Fruit fly (Drosophila melanogaster) whole organism, embryonic: Measurements from ENCODE around the gene mts.
A peak's percentile ranks its signal among the peaks of the same experiment; 100 is the strongest.

Source experiments
- ATbp ChIP-seq: fragments of 200-800 bp; sonication (Bioruptor generic); optimal IDR thresholded peaks from 2 replicates; lab custom pipeline; 2017; ENCODE audit warnings: missing biosample characterization, mild to moderate bottlenecking, missing genetic modification characterization, missing genetic modification reagents
- Ada2b ChIP-seq: fragments of 200-800 bp; sonication (Bioruptor generic); IDR thresholded peaks from 2 replicates; pipeline ENCODE4 v1.3.6; 2022; ENCODE audit warnings: missing biosample characterization, missing genetic modification characterization
- Asciz ChIP-seq: fragments of 200-800 bp; sonication (Bioruptor generic); optimal IDR thresholded peaks from 2 replicates; lab custom pipeline; 2017; ENCODE audit warnings: missing biosample characterization, mild to moderate bottlenecking, missing genetic modification characterization, missing genetic modification reagents
- Atf6 ChIP-seq: fragments of 200-800 bp; sonication (Bioruptor generic); IDR thresholded peaks from 2 replicates; pipeline ENCODE4 v1.3.6; 2022; ENCODE audit warnings: missing biosample characterization, missing genetic modification characterization
- Bgb ChIP-seq: fragments of 200-800 bp; sonication (Bioruptor generic); IDR thresholded peaks from 2 replicates; pipeline ENCODE4 v1.3.6; 2022; ENCODE audit warnings: missing biosample characterization, missing genetic modification characterization; ENCODE audit not compliant: partially characterized antibody
- CG10366 ChIP-seq: fragments of 200-800 bp; sonication (Bioruptor generic); IDR thresholded peaks from 2 replicates; pipeline ENCODE4 v1.3.6; 2022; ENCODE audit warnings: missing biosample characterization, missing genetic modification characterization
- CG10979 ChIP-seq: fragments of 200-800 bp; sonication (Bioruptor generic); optimal IDR thresholded peaks from 2 replicates; lab custom pipeline; 2018; ENCODE audit warnings: missing biosample characterization, mild to moderate bottlenecking, missing genetic modification characterization, moderate library complexity
- CG11456 ChIP-seq: fragments of 200-800 bp; sonication (Bioruptor generic); IDR thresholded peaks from 3 replicates; pipeline ENCODE4 v1.3.6; 2022; ENCODE audit warnings: missing biosample characterization, missing genetic modification characterization
- CG14710 ChIP-seq: fragments of 200-800 bp; sonication (Bioruptor generic); optimal IDR thresholded peaks from 3 replicates; lab custom pipeline; 2019; ENCODE audit warnings: missing biosample characterization, mild to moderate bottlenecking, missing genetic modification characterization, moderate library complexity
- CG14965 ChIP-seq: fragments of 200-800 bp; sonication (Bioruptor generic); optimal IDR thresholded peaks from 2 replicates; lab custom pipeline; 2016; ENCODE audit warnings: missing biosample characterization, missing genetic modification characterization, borderline replicate concordance
- CG17186 ChIP-seq: fragments of 200-800 bp; sonication (Bioruptor generic); optimal IDR thresholded peaks from 3 replicates; lab custom pipeline; 2017; ENCODE audit warnings: missing biosample characterization, missing genetic modification reagents, missing genetic modification characterization
- CG17802 ChIP-seq: fragments of 200-800 bp; sonication (Bioruptor generic); optimal IDR thresholded peaks from 2 replicates; lab custom pipeline; 2018; ENCODE audit warnings: missing biosample characterization, mild to moderate bottlenecking, missing genetic modification characterization, moderate library complexity
- CG2202 ChIP-seq: fragments of 200-800 bp; sonication (Bioruptor generic); optimal IDR thresholded peaks from 2 replicates; lab custom pipeline; 2018; ENCODE audit warnings: missing biosample characterization, mild to moderate bottlenecking, missing genetic modification characterization
- CG2889 ChIP-seq: fragments of 200-800 bp; sonication (Bioruptor generic); IDR thresholded peaks from 3 replicates; pipeline ENCODE4 v1.3.6; 2022; ENCODE audit warnings: missing biosample characterization, missing genetic modification characterization
- CG31224 ChIP-seq: fragments of 200-800 bp; sonication (Bioruptor generic); IDR thresholded peaks from 2 replicates; pipeline ENCODE4 v1.3.6; 2022; ENCODE audit warnings: missing biosample characterization, missing genetic modification characterization
- CG31441 ChIP-seq: fragments of 200-800 bp; sonication (Bioruptor generic); IDR thresholded peaks from 2 replicates; pipeline ENCODE4 v1.3.6; 2022; ENCODE audit warnings: missing biosample characterization, missing genetic modification characterization
- CG3163 ChIP-seq: fragments of 200-800 bp; sonication (Bioruptor generic); optimal IDR thresholded peaks from 3 replicates; lab custom pipeline; 2016; ENCODE audit warnings: missing biosample characterization, missing genetic modification characterization
- CG4404 ChIP-seq: fragments of 200-800 bp; sonication (Bioruptor generic); IDR thresholded peaks from 2 replicates; pipeline ENCODE4 v1.3.6; 2022; ENCODE audit warnings: missing biosample characterization, missing genetic modification characterization
- CG4854 ChIP-seq: fragments of 200-800 bp; sonication (Bioruptor generic); optimal IDR thresholded peaks from 2 replicates; lab custom pipeline; 2016; ENCODE audit warnings: missing biosample characterization, missing genetic modification characterization, inconsistent platforms
- CG6765 ChIP-seq: fragments of 200-800 bp; sonication (Bioruptor generic); optimal IDR thresholded peaks from 3 replicates; lab custom pipeline; 2017; ENCODE audit warnings: missing biosample characterization, mild to moderate bottlenecking, missing genetic modification characterization
- CG7786 ChIP-seq: fragments of 200-800 bp; sonication (Bioruptor generic); optimal IDR thresholded peaks from 2 replicates; lab custom pipeline; 2016; ENCODE audit warnings: missing biosample characterization, missing genetic modification characterization
- Dek ChIP-seq: fragments of 200-800 bp; sonication (Bioruptor generic); optimal IDR thresholded peaks from 3 replicates; lab custom pipeline; 2019; ENCODE audit warnings: missing biosample characterization, mild to moderate bottlenecking, missing genetic modification characterization, moderate library complexity
- Dip2 ChIP-seq: fragments of 200-800 bp; sonication (Bioruptor generic); IDR thresholded peaks from 2 replicates; pipeline ENCODE4 v1.3.6; 2022; ENCODE audit warnings: missing biosample characterization, missing genetic modification characterization
- Ets65A ChIP-seq: fragments of 200-800 bp; sonication (Bioruptor generic); peaks from one replicate; lab custom pipeline; 2016; ENCODE audit warnings: missing biosample characterization, missing genetic modification characterization
- Gsc ChIP-seq: fragments of 200-800 bp; sonication (Bioruptor generic); IDR thresholded peaks from 2 replicates; pipeline ENCODE4 v1.3.6; 2022; ENCODE audit warnings: missing biosample characterization, missing genetic modification characterization
- Hmx ChIP-seq: fragments of 200-800 bp; sonication (Bioruptor generic); optimal IDR thresholded peaks from 2 replicates; lab custom pipeline; 2016; ENCODE audit warnings: missing biosample characterization, missing genetic modification characterization
- Hr78 ChIP-seq, 2 experiments: fragments of 200-800 bp in 1 of 2; fragments of >200 bp in 1 of 2; sonication (Bioruptor generic) in 1 of 2; optimal IDR thresholded peaks; 2 replicates each; lab custom pipeline; 2017 to 2019; ENCODE audit warnings: missing biosample characterization in 2 of 2, missing genetic modification characterization in 2 of 2, mild to moderate bottlenecking in 1 of 2, moderate library complexity in 1 of 2
- Hsf ChIP-seq: fragments of 200-800 bp; sonication (Bioruptor generic); optimal IDR thresholded peaks from 3 replicates; lab custom pipeline; 2016; ENCODE audit warnings: missing biosample characterization, missing genetic modification characterization
- Lpt ChIP-seq: fragments of >200 bp; optimal IDR thresholded peaks from 2 replicates; lab custom pipeline; 2018; ENCODE audit warnings: missing biosample characterization, missing genetic modification characterization
- Ptx1 ChIP-seq: fragments of 200-800 bp; sonication (Bioruptor generic); IDR thresholded peaks from 2 replicates; pipeline ENCODE4 v1.3.6; 2022; ENCODE audit warnings: missing biosample characterization, missing genetic modification characterization
- Sox102F ChIP-seq: fragments of 200-800 bp; sonication (Bioruptor generic); optimal IDR thresholded peaks from 2 replicates; lab custom pipeline; 2018; ENCODE audit warnings: missing biosample characterization, mild to moderate bottlenecking, missing genetic modification characterization, moderate library complexity
- Xbp1 ChIP-seq: fragments of 200-800 bp; sonication (Bioruptor generic); optimal IDR thresholded peaks from 3 replicates; lab custom pipeline; 2016; ENCODE audit warnings: missing biosample characterization, mild to moderate bottlenecking, missing genetic modification characterization
- Xrp1 ChIP-seq: fragments of 200-800 bp; sonication (Bioruptor generic); IDR thresholded peaks from 2 replicates; pipeline ENCODE4 v1.3.6; 2022; ENCODE audit warnings: missing biosample characterization, missing genetic modification characterization
- ara ChIP-seq: fragments of 200-800 bp; sonication (Bioruptor generic); IDR thresholded peaks from 2 replicates; pipeline ENCODE4 v1.3.6; 2022; ENCODE audit warnings: missing biosample characterization, missing genetic modification characterization
- btn ChIP-seq: fragments of 200-800 bp; sonication (Bioruptor generic); optimal IDR thresholded peaks from 2 replicates; lab custom pipeline; 2016; ENCODE audit warnings: missing biosample characterization, missing genetic modification characterization
- ind ChIP-seq: fragments of 200-800 bp; sonication (Bioruptor generic); optimal IDR thresholded peaks from 3 replicates; lab custom pipeline; 2016; ENCODE audit warnings: missing biosample characterization, missing genetic modification characterization
- insv ChIP-seq, 2 experiments: fragments of 200-800 bp; sonication (Bioruptor generic); optimal IDR thresholded peaks; 3 replicates each; lab custom pipeline; 2016 to 2018; ENCODE audit warnings: missing biosample characterization in 2 of 2, missing genetic modification characterization in 2 of 2
- kay ChIP-seq: fragments of 200-800 bp; sonication (Bioruptor generic); optimal IDR thresholded peaks from 2 replicates; lab custom pipeline; 2016; ENCODE audit warnings: missing biosample characterization, missing genetic modification characterization
- lbe ChIP-seq: fragments of 200-800 bp; sonication (Bioruptor generic); optimal IDR thresholded peaks from 2 replicates; lab custom pipeline; 2016; ENCODE audit warnings: missing biosample characterization, mild to moderate bottlenecking, missing genetic modification characterization
- odd ChIP-seq: fragments of 200-800 bp; sonication (Bioruptor generic); optimal IDR thresholded peaks from 2 replicates; lab custom pipeline; 2017; ENCODE audit warnings: missing biosample characterization, mild to moderate bottlenecking, missing genetic modification characterization
- org-1 ChIP-seq: fragments of 200-800 bp; sonication (Bioruptor generic); optimal IDR thresholded peaks from 2 replicates; lab custom pipeline; 2017; ENCODE audit warnings: missing biosample characterization, missing genetic modification characterization
- otp ChIP-seq: fragments of 200-800 bp; sonication (Bioruptor generic); IDR thresholded peaks from 3 replicates; pipeline ENCODE4, ENCODE4 v1.3.6; 2022; ENCODE audit warnings: missing biosample characterization, missing genetic modification characterization
- so ChIP-seq: fragments of 200-800 bp; sonication (Bioruptor generic); IDR thresholded peaks from 3 replicates; pipeline ENCODE4 v1.3.6; 2022; ENCODE audit warnings: missing biosample characterization, missing genetic modification characterization
- ssp ChIP-seq: fragments of 200-800 bp; sonication (Bioruptor generic); IDR thresholded peaks from 2 replicates; pipeline ENCODE4 v1.3.6; 2022; ENCODE audit warnings: missing biosample characterization, missing genetic modification characterization
- trh ChIP-seq: fragments of 200-800 bp; sonication (Bioruptor generic); optimal IDR thresholded peaks from 2 replicates; lab custom pipeline; 2016; ENCODE audit warnings: missing biosample characterization, missing genetic modification characterization
- tx ChIP-seq: fragments of 200-800 bp; sonication (Bioruptor generic); optimal IDR thresholded peaks from 2 replicates; lab custom pipeline; 2016; ENCODE audit warnings: missing biosample characterization, missing genetic modification characterization
- wor ChIP-seq: fragments of 200-800 bp; sonication (Bioruptor generic); IDR thresholded peaks from 2 replicates; pipeline ENCODE4 v1.3.6; 2022; ENCODE audit warnings: missing biosample characterization, missing genetic modification characterization
- zen ChIP-seq: fragments of 200-800 bp; sonication (Bioruptor generic); optimal IDR thresholded peaks from 3 replicates; lab custom pipeline; 2018; ENCODE audit warnings: missing biosample characterization, mild to moderate bottlenecking, missing genetic modification characterization, moderate library complexity
- zen2 ChIP-seq: fragments of 200-800 bp; sonication (Bioruptor generic); IDR thresholded peaks from 3 replicates; pipeline ENCODE4 v1.3.6; 2022; ENCODE audit warnings: missing biosample characterization, missing genetic modification characterization; ENCODE audit not compliant: partially characterized antibody

The mts gene

DNA sequence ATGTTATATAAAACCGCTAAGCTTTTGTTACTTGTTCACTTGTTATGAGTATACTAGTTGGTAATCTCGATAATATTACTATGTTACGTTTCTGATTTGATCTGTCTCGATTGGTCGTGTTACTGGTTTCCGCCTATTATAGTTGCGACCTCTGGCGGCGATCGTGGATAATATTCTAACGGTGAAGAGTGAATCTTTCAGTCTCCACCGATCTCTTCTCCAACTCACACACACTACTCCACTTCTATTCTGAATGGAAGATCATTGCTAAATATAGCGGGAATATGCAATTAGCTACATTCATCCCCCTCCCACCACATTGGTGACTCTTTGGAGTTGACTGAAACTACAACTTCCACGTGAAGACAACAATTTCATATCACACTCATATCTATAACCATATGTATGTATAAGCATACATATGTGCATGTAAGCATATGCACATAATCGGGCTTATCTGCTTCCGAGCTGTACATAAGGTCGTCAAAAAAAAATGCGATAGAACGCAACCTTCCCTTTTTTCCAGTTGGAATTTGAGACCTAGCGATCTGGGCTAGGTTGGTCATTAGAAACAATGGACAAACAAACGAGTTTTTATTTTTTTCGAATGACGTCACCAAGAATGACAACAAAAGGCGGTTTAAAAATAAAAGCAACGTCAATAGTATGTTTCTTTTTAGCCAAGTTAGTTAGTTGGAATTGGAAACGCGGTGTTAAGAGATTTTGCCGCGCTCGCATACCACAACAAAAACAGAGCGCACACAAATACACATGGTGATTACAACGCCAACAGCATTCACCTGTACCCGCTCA lies 18.4 kb upstream of the mts start (continued):
- TF ChIP-seq Ets65A (GFP tag; lab: Kevin White, UChicago) = no peak

DNA sequence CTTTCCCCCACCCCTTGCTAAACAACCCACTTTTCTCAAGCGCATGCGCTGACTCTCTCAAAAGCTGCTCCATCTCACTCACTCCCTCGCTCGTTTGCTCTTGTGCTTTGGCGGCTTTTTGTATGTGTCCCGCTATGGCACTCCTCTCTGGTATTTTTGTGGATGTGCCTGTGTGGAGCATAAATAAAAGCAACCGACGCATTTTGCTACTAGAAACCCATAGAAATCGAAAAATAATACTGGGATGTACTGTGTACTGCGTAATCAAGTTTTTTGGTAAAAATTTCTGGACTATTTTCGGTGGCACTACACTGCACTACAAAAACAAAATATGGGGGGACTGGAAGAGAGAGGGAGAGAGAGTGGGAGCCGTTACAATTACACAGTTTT lies 17.8 kb upstream of the mts start:
- TF ChIP-seq odd (GFP tag; lab: Kevin White, UChicago) (no peak), insv (GFP tag; optimal IDR thresholded peaks at IDR 0.05; lab: Kevin White, UChicago) (no peak), tx (GFP tag; lab: Kevin White, UChicago) (no peak), ind (no peak), kay (peak; percentile 14), CG17802 (no peak), CG14710 (tag; lab: Kevin White, UChicago) (no peak), CG2889 (GFP tag; lab: Robert Waterston, UW) (peak; percentile 29; the same call in 1 of the 3 replicates), CG4404 (GFP tag; lab: Robert Waterston, UW) (no peak), CG3163 (peak; percentile 66), Lpt (no peak), CG31224 (GFP tag; lab: Robert Waterston, UW) (no peak), otp (GFP tag; lab: Robert Waterston, UW) (no peak), CG11456 (GFP tag; lab: Robert Waterston, UW) (no peak), Ada2b (no peak), Xrp1 (GFP tag; lab: Robert Waterston, UW) (no peak), wor (GFP tag; lab: Robert Waterston, UW) (no peak), CG4854 (no peak), trh (GFP tag; lab: Kevin White, UChicago) (no peak), CG7786 (GFP tag; lab: Kevin White, UChicago) (peak; percentile 10), Sox102F (GFP tag; lab: Kevin White, UChicago) (no peak), CG6765 (GFP tag; lab: Kevin White, UChicago) (no peak), CG10366 (no peak), btn (GFP tag; lab: Kevin White, UChicago) (no peak), org-1 (GFP tag; lab: Kevin White, UChicago) (no peak), so (GFP tag; lab: Robert Waterston, UW) (no peak), ara (GFP tag; lab: Robert Waterston, UW) (no peak), Dek (tag; lab: Kevin White, UChicago) (no peak), CG14965 (no peak), Hr78 (GFP tag; optimal IDR thresholded peaks at IDR 0.05; lab: Kevin White, UChicago) (no peak), CG2202 (tag; lab: Kevin White, UChicago) (no peak), zen2 (GFP tag; lab: Robert Waterston, UW) (peak; percentile 55; the same call in 1 of the 3 replicates), Atf6 (peak; percentile 58; the same call in 1 of the 2 replicates), ATbp (GFP tag; lab: Kevin White, UChicago) (no peak), CG31441 (GFP tag; lab: Robert Waterston, UW) (no peak), lbe (GFP tag; lab: Kevin White, UChicago) (no peak), Bgb (peak; percentile 61; the same call in 1 of the 2 replicates), Ptx1 (GFP tag; lab: Robert Waterston, UW) (0 out of 2 replicates have a peak, but pooled peaks have one; percentile 7), Hsf (GFP tag; lab: Kevin White, UChicago) (no peak), zen (tag; lab: Kevin White, UChicago) (no peak), CG10979 (tag; lab: Kevin White, UChicago) (no peak), ssp (no peak), Xbp1 (GFP tag; lab: Kevin White, UChicago) (no peak), Asciz (GFP tag; lab: Kevin White, UChicago) (no peak), Dip2 (GFP tag; lab: Robert Waterston, UW) (no peak), CG17186 (GFP tag; lab: Kevin White, UChicago) (no peak), Gsc (GFP tag; lab: Robert Waterston, UW) (no peak), Hmx (GFP tag; lab: Kevin White, UChicago) (no peak)
